Worm (Caenorhabditis elegans): ENCODE measurements around the gene ssp-35.

DNA sequence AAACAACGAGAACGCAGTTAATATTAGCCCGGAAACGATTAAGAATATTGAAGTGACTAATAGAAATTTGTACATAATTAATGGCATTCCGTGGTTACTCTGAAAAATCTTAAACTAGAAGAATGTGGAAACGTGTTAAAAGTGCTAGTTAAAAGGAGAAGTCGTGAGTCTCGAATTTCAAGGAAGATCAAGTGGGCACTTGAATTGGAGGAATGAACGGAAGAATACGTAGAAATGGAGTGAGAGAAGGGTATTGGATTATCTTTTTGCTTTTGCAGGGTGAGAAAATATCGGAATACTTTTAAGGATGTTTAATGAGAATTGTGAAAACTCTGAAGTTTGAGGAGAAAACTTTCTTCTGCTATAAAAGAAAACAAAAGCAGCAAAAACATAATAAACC is 46.6 kb upstream of the ssp-35 start, which contains the start of gene hpo-30:
- TF ChIP-seq ets-7 (tag; optimal IDR thresholded peaks at IDR 0.05) (no peak), ama-1 (optimal IDR thresholded peaks at IDR 0.05) (no peak), pes-1 (GFP tag; IDR thresholded peaks at IDR 0.05) (no peak), flt-1 (GFP tag; IDR thresholded peaks at IDR 0.05) (no peak)
